Worm (Caenorhabditis elegans) whole organism, young adult: ENCODE data around the gene tsp-8.

Source experiments
- F22D6.2 ChIP-seq: sonication (generic microtip); optimal IDR thresholded peaks from 2 replicates; lab custom pipeline; 2016; ENCODE audit warnings: mild to moderate bottlenecking, missing genetic modification characterization, missing compliant biosample characterization
- Y53G8AR.9 ChIP-seq: fragments of 200-800 bp; sonication (Bioruptor generic); conservative IDR thresholded peaks from 2 replicates; pipeline ENCODE4 v1.3.6; 2022; ENCODE audit warnings: missing genetic modification reagents, missing genetic modification characterization, missing compliant biosample characterization
- ama-1 ChIP-seq, 3 experiments: fragments of 150-350 bp in 1 of 3; sonication (generic microtip) in 2 of 3; optimal IDR thresholded peaks; 2 replicates each; lab custom pipeline; 2014 to 2018; ENCODE audit warnings: missing biosample characterization in 2 of 3, missing genetic modification characterization in 2 of 3, missing genetic modification reagents in 2 of 3
- bed-1 ChIP-seq: fragments of 200-800 bp; sonication (Bioruptor generic); IDR thresholded peaks from 2 replicates; pipeline ENCODE4 v1.3.6; 2022; ENCODE audit warnings: missing genetic modification reagents, missing genetic modification characterization, missing compliant biosample characterization
- ccch-3 ChIP-seq: fragments of 200-800 bp; sonication (Bioruptor generic); optimal IDR thresholded peaks from 2 replicates; lab custom pipeline; 2018; ENCODE audit warnings: mild to moderate bottlenecking, missing genetic modification characterization, missing compliant biosample characterization
- ets-4 ChIP-seq: fragments of 200-800 bp; sonication (Bioruptor generic); optimal IDR thresholded peaks from 2 replicates; lab custom pipeline; 2018; ENCODE audit warnings: mild to moderate bottlenecking, missing genetic modification characterization, missing compliant biosample characterization
- him-1 ChIP-seq: sonication (generic microtip); optimal IDR thresholded peaks from 2 replicates; lab custom pipeline; 2016; ENCODE audit warnings: missing genotype, missing genetic modification reagents, missing genetic modification characterization, missing compliant biosample characterization
- hsf-1 ChIP-seq: fragments of 200-800 bp; sonication (Bioruptor generic); IDR thresholded peaks from 2 replicates; pipeline ENCODE4 v1.3.6; 2022; ENCODE audit warnings: missing genetic modification reagents, missing genetic modification characterization, missing compliant biosample characterization
- lin-54 ChIP-seq: fragments of 200-800 bp; sonication (Bioruptor generic); optimal IDR thresholded peaks from 2 replicates; lab custom pipeline; 2018; ENCODE audit warnings: mild to moderate bottlenecking, missing genetic modification characterization, missing compliant biosample characterization
- mxl-1 ChIP-seq: sonication (generic microtip); optimal IDR thresholded peaks from 2 replicates; lab custom pipeline; 2016; ENCODE audit warnings: missing genetic modification characterization, missing compliant biosample characterization
- sdz-38 ChIP-seq: sonication (generic microtip); optimal IDR thresholded peaks from 2 replicates; lab custom pipeline; 2016; ENCODE audit warnings: missing genotype, missing genetic modification characterization, missing compliant biosample characterization
- snpc-4 ChIP-seq, 5 experiments: fragments of 150-350 bp in 1 of 5; sonication (generic microtip) in 4 of 5; optimal IDR thresholded peaks; 2 replicates each; lab custom pipeline; 2014 to 2018; ENCODE audit warnings: missing genetic modification characterization in 5 of 5, missing biosample characterization in 3 of 5, antibody characterized with exemption in 2 of 5, mild to moderate bottlenecking in 2 of 5, missing compliant biosample characterization in 2 of 5, missing genotype in 2 of 5, moderate library complexity in 2 of 5, missing genetic modification reagents in 1 of 5
- unc-62 ChIP-seq: fragments of 150-350 bp; optimal IDR thresholded peaks from 2 replicates; lab custom pipeline; 2014; ENCODE audit warnings: missing biosample characterization, missing genetic modification reagents, missing genetic modification characterization
- ztf-22 ChIP-seq: fragments of 200-800 bp; sonication (Bioruptor generic); optimal IDR thresholded peaks from 2 replicates; lab custom pipeline; 2018; ENCODE audit warnings: mild to moderate bottlenecking, missing genetic modification characterization, moderate library complexity, missing compliant biosample characterization

DNA sequence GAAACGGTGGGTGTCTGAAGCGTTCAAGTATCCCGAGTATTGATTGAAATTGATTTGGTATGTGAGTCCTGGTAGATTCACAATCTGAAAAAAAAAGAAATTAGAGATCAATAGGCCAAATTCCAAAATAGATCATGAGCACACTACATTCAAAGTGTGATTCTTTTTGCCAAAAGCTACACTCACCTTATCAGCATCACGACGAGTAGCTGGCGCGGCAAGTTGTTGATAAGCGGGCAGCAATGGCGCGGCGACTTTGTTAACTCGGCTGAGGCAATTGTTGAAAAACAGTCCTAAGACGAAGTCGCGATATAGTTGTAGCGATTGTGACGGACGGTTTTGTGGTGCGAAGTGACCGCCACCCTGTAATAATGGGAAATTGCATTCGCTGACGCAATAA, 39.7 kb upstream of the tsp-8 start:
- no peak for TF ChIP-seq F22D6.2 (tag; lab: Kevin White, UChicago)
- TF ChIP-seq unc-62 (GFP tag; lab: Kevin White, UChicago) = no peak
- no peak for TF ChIP-seq him-1 (tag; lab: Kevin White, UChicago)
- no peak for TF ChIP-seq Y53G8AR.9 (GFP tag; lab: Robert Waterston, UW)
- no peak for TF ChIP-seq hsf-1 (GFP tag; lab: Robert Waterston, UW)
- no peak for TF ChIP-seq sdz-38 (tag; lab: Kevin White, UChicago)
- no peak for TF ChIP-seq mxl-1
- TF ChIP-seq ets-4 (GFP tag; lab: Kevin White, UChicago) = no peak
- TF ChIP-seq ccch-3 (GFP tag; lab: Kevin White, UChicago) = no peak
- TF ChIP-seq bed-1 (GFP tag; lab: Robert Waterston, UW) = no peak
- TF ChIP-seq ama-1 (optimal IDR thresholded peaks at IDR 0.05; lab: Kevin White, UChicago) = no peak
- no peak for TF ChIP-seq ama-1 (GFP tag; optimal IDR thresholded peaks at IDR 0.05; lab: Kevin White, UChicago)
- TF ChIP-seq lin-54 (GFP tag; lab: Kevin White, UChicago) = no peak
- TF ChIP-seq snpc-4 (GFP tag; optimal IDR thresholded peaks at IDR 0.05; lab: Kevin White, UChicago) = no peak
- TF ChIP-seq snpc-4 (tag; optimal IDR thresholded peaks at IDR 0.05; lab: Kevin White, UChicago) = no peak
- TF ChIP-seq ztf-22 (GFP tag; lab: Kevin White, UChicago) = no peak
